Worm (Caenorhabditis elegans): ENCODE data around the gene K09E4.3.

DNA sequence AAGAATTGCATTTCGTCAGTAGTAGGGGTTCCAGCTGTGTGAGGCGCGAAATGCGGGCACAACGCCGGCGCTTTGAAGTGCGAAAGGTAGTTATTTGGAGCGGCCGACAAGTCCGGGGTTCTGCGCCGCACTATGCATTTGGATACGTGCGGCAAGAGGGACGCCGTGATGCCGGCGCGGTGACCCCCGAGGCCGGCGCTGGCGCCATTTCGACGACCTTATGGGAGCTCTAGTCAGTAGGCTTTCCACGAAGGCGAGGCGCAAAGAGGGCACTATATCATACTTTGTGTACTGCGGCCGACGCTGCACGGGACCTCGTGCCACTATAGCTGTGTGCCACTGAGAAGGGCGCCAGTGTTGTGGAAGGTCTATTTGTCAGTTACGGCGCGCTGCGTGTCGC, 29.9 kb downstream of the K09E4.3 start:
- no peak for TF ChIP-seq T22C8.4 (GFP tag; IDR thresholded peaks at IDR 0.05)
- TF ChIP-seq klf-2 (GFP tag; conservative IDR thresholded peaks at IDR 0.05), result no peak
- no peak for TF ChIP-seq tab-1 (GFP tag; IDR thresholded peaks at IDR 0.05)
- TF ChIP-seq flt-1 (GFP tag; IDR thresholded peaks at IDR 0.05), result 0 out of 2 replicates have a peak, but pooled peaks have one; percentile 7
- TF ChIP-seq ztf-29 (GFP tag; IDR thresholded peaks at IDR 0.05), result no peak
- peak; percentile 3; the same call in 1 of the 2 replicates for TF ChIP-seq ztf-23 (GFP tag; IDR thresholded peaks at IDR 0.05)
- TF ChIP-seq ref-1 (GFP tag; conservative IDR thresholded peaks at IDR 0.05), result no peak
- no peak for TF ChIP-seq med-1 (GFP tag; optimal IDR thresholded peaks at IDR 0.05; ENCODE audit: insufficient read depth)
